Worm (Caenorhabditis elegans) whole organism, young adult: ENCODE results near the gene scl-11.

ENCODE experiments used
- B0035.1 ChIP-seq: sonication (generic microtip); optimal IDR thresholded peaks from 2 replicates; lab custom pipeline; 2016; ENCODE audit warnings: missing genetic modification characterization, mild to moderate bottlenecking, missing compliant biosample characterization, missing genotype, missing genetic modification reagents
- B0336.3 ChIP-seq: fragments of 200-800 bp; sonication (Bioruptor generic); IDR thresholded peaks from 2 replicates; pipeline ENCODE4 v1.3.6; 2022; ENCODE audit warnings: missing genetic modification characterization, missing compliant biosample characterization
- F10E7.11 ChIP-seq: sonication (generic microtip); optimal IDR thresholded peaks from 2 replicates; lab custom pipeline; 2017; ENCODE audit warnings: mild to moderate bottlenecking, missing genetic modification characterization, moderate library complexity, missing compliant biosample characterization
- F22D6.2 ChIP-seq: sonication (generic microtip); optimal IDR thresholded peaks from 2 replicates; lab custom pipeline; 2016; ENCODE audit warnings: mild to moderate bottlenecking, missing genetic modification characterization, missing compliant biosample characterization
- F49E8.2 ChIP-seq: sonication (generic microtip); optimal IDR thresholded peaks from 3 replicates; lab custom pipeline; 2017; ENCODE audit warnings: missing genetic modification characterization, mild to moderate bottlenecking, missing compliant biosample characterization, antibody characterized with exemption, moderate library complexity; ENCODE audit not compliant: insufficient read depth
- F52B5.7 ChIP-seq: sonication (generic microtip); optimal IDR thresholded peaks from 2 replicates; lab custom pipeline; 2016; ENCODE audit warnings: mild to moderate bottlenecking, missing genetic modification characterization, missing compliant biosample characterization
- K11D2.4 ChIP-seq: fragments of 200-800 bp; sonication (Bioruptor generic); IDR thresholded peaks from 2 replicates; pipeline ENCODE4 v1.3.6; 2022; ENCODE audit warnings: missing genetic modification reagents, missing genetic modification characterization, missing compliant biosample characterization
- T07F8.4 ChIP-seq: sonication (generic microtip); optimal IDR thresholded peaks from 2 replicates; lab custom pipeline; 2016; ENCODE audit warnings: mild to moderate bottlenecking, missing genetic modification characterization, moderate library complexity, missing compliant biosample characterization
- T26A5.8 ChIP-seq: sonication (generic microtip); optimal IDR thresholded peaks from 2 replicates; lab custom pipeline; 2016; ENCODE audit warnings: missing genetic modification characterization, missing compliant biosample characterization
- Y53F4B.3 ChIP-seq: fragments of 200-800 bp; sonication (Bioruptor generic); IDR thresholded peaks from 2 replicates; pipeline ENCODE4 v1.3.6; 2022; ENCODE audit warnings: missing genetic modification reagents, missing genetic modification characterization, missing compliant biosample characterization
- Y67H2A.10 ChIP-seq: fragments of 200-800 bp; sonication (Bioruptor generic); conservative IDR thresholded peaks from 2 replicates; pipeline ENCODE4 v1.3.6; 2022; ENCODE audit warnings: missing genetic modification reagents, missing genetic modification characterization, missing compliant biosample characterization
- Y79H2A.3 ChIP-seq: fragments of 200-800 bp; sonication (Bioruptor generic); conservative IDR thresholded peaks from 2 replicates; pipeline ENCODE4 v1.3.6; 2022; ENCODE audit warnings: missing genetic modification reagents, missing genetic modification characterization, missing compliant biosample characterization
- attf-3 ChIP-seq: fragments of 200-800 bp; sonication (Bioruptor generic); conservative IDR thresholded peaks from 2 replicates; pipeline ENCODE4 v1.3.6; 2022; ENCODE audit warnings: missing genetic modification reagents, missing genetic modification characterization, missing compliant biosample characterization
- attf-5 ChIP-seq: fragments of 200-800 bp; sonication (Bioruptor generic); optimal IDR thresholded peaks from 2 replicates; lab custom pipeline; 2018; ENCODE audit warnings: mild to moderate bottlenecking, missing genetic modification characterization, missing compliant biosample characterization
- bed-1 ChIP-seq: fragments of 200-800 bp; sonication (Bioruptor generic); IDR thresholded peaks from 2 replicates; pipeline ENCODE4 v1.3.6; 2022; ENCODE audit warnings: missing genetic modification reagents, missing genetic modification characterization, missing compliant biosample characterization
- cebp-1 ChIP-seq, 2 experiments: fragments of 200-800 bp in 1 of 2; sonication (Bioruptor generic) in 1 of 2; sonication (generic microtip) in 1 of 2; IDR thresholded peaks in 1 of 2; optimal IDR thresholded peaks in 1 of 2; 2 replicates each; pipeline versions ENCODE4 v1.3.6 to Lab custom; 2017 to 2022; ENCODE audit warnings: missing compliant biosample characterization in 2 of 2, missing genetic modification characterization in 2 of 2, mild to moderate bottlenecking in 1 of 2, missing genetic modification reagents in 1 of 2, moderate library complexity in 1 of 2
- ceh-58 ChIP-seq: fragments of 200-800 bp; sonication (Bioruptor generic); IDR thresholded peaks from 2 replicates; pipeline ENCODE4 v1.3.6; 2022; ENCODE audit warnings: missing genetic modification characterization, missing compliant biosample characterization
- ceh-91 ChIP-seq: fragments of 200-800 bp; sonication (Bioruptor generic); IDR thresholded peaks from 2 replicates; pipeline ENCODE4 v1.3.6; 2022; ENCODE audit warnings: missing genetic modification reagents, missing genetic modification characterization, missing compliant biosample characterization
- dpff-1 ChIP-seq: sonication (generic microtip); optimal IDR thresholded peaks from 2 replicates; lab custom pipeline; 2017; ENCODE audit warnings: mild to moderate bottlenecking, missing genetic modification characterization, missing compliant biosample characterization
- dpl-1 ChIP-seq: fragments of 150-350 bp; optimal IDR thresholded peaks from 2 replicates; lab custom pipeline; 2014; ENCODE audit warnings: missing biosample characterization, missing genetic modification reagents, missing genetic modification characterization
- egl-44 ChIP-seq: fragments of 200-800 bp; sonication (Bioruptor generic); IDR thresholded peaks from 2 replicates; pipeline ENCODE4 v1.3.6; 2022; ENCODE audit warnings: missing genetic modification reagents, missing genetic modification characterization, missing compliant biosample characterization
- ets-4 ChIP-seq: fragments of 200-800 bp; sonication (Bioruptor generic); optimal IDR thresholded peaks from 2 replicates; lab custom pipeline; 2018; ENCODE audit warnings: mild to moderate bottlenecking, missing genetic modification characterization, missing compliant biosample characterization
- hlh-12 ChIP-seq: sonication (generic microtip); optimal IDR thresholded peaks from 2 replicates; lab custom pipeline; 2016; ENCODE audit warnings: missing genetic modification characterization, missing compliant biosample characterization
- hlh-26 ChIP-seq: fragments of 200-800 bp; sonication (Bioruptor generic); conservative IDR thresholded peaks from 2 replicates; pipeline ENCODE4 v1.3.6; 2022; ENCODE audit warnings: missing genetic modification reagents, missing genetic modification characterization, missing compliant biosample characterization
- hrde-1 ChIP-seq: sonication (generic microtip); optimal IDR thresholded peaks from 2 replicates; lab custom pipeline; 2016; ENCODE audit warnings: missing genetic modification characterization, mild to moderate bottlenecking, missing compliant biosample characterization, moderate library complexity, missing genotype, missing genetic modification reagents, borderline replicate concordance
- hsf-1 ChIP-seq: fragments of 200-800 bp; sonication (Bioruptor generic); IDR thresholded peaks from 2 replicates; pipeline ENCODE4 v1.3.6; 2022; ENCODE audit warnings: missing genetic modification reagents, missing genetic modification characterization, missing compliant biosample characterization
- let-607 ChIP-seq, 2 experiments: fragments of 200-800 bp in 1 of 2; sonication (Bioruptor generic) in 1 of 2; sonication (generic microtip) in 1 of 2; optimal IDR thresholded peaks; 2 replicates each; lab custom pipeline; 2016 to 2018; ENCODE audit warnings: mild to moderate bottlenecking in 2 of 2, missing compliant biosample characterization in 2 of 2, missing genetic modification characterization in 2 of 2, moderate library complexity in 2 of 2, missing genotype in 1 of 2
- lin-26 ChIP-seq: fragments of 200-800 bp; sonication (Bioruptor generic); IDR thresholded peaks from 2 replicates; pipeline ENCODE4 v1.3.6; 2022; ENCODE audit warnings: missing genetic modification reagents, missing genetic modification characterization, missing compliant biosample characterization
- lin-35 ChIP-seq, 3 experiments: fragments of 150-350 bp in 2 of 3; sonication (generic microtip) in 1 of 3; optimal IDR thresholded peaks; 2 replicates each; lab custom pipeline; 2014 to 2018; ENCODE audit warnings: missing biosample characterization in 3 of 3, missing genetic modification characterization in 3 of 3, missing genetic modification reagents in 3 of 3
- lsl-1 ChIP-seq: fragments of 200-800 bp; sonication (Bioruptor generic); optimal IDR thresholded peaks from 2 replicates; lab custom pipeline; 2018; ENCODE audit warnings: mild to moderate bottlenecking, missing genetic modification characterization, moderate library complexity, missing compliant biosample characterization
- madf-3 ChIP-seq: fragments of 200-800 bp; sonication (Bioruptor generic); IDR thresholded peaks from 2 replicates; pipeline ENCODE4 v1.3.6; 2022; ENCODE audit warnings: missing genetic modification reagents, missing genetic modification characterization, missing compliant biosample characterization
- mel-28 ChIP-seq: sonication (generic microtip); optimal IDR thresholded peaks from 2 replicates; lab custom pipeline; 2016; ENCODE audit warnings: borderline replicate concordance, mild to moderate bottlenecking, missing genetic modification characterization, missing compliant biosample characterization
- nfyb-1 ChIP-seq: fragments of 200-800 bp; sonication (Bioruptor generic); IDR thresholded peaks from 2 replicates; pipeline ENCODE4 v1.3.6; 2022; ENCODE audit warnings: missing genetic modification reagents, missing genetic modification characterization, missing compliant biosample characterization
- pbrm-1 ChIP-seq: fragments of 200-800 bp; sonication (Bioruptor generic); IDR thresholded peaks from 2 replicates; pipeline ENCODE4 v1.3.6; 2022; ENCODE audit warnings: missing genetic modification reagents, missing genetic modification characterization, missing compliant biosample characterization
- rpc-1 ChIP-seq, 2 experiments: fragments of 150-350 bp in 1 of 2; sonication (generic microtip) in 1 of 2; optimal IDR thresholded peaks; 2 replicates each; lab custom pipeline; 2014 to 2018; ENCODE audit warnings: missing biosample characterization in 1 of 2, missing genetic modification characterization in 1 of 2, missing genetic modification reagents in 1 of 2, missing genotype in 1 of 2
- sdz-38 ChIP-seq: sonication (generic microtip); optimal IDR thresholded peaks from 2 replicates; lab custom pipeline; 2016; ENCODE audit warnings: missing genotype, missing genetic modification characterization, missing compliant biosample characterization
- sea-2 ChIP-seq: fragments of 200-800 bp; sonication (Bioruptor generic); IDR thresholded peaks from 2 replicates; pipeline ENCODE4 v1.3.6; 2022; ENCODE audit warnings: missing genetic modification characterization, missing compliant biosample characterization
- snpc-4 ChIP-seq, 5 experiments: fragments of 150-350 bp in 1 of 5; sonication (generic microtip) in 4 of 5; optimal IDR thresholded peaks; 2 replicates each; lab custom pipeline; 2014 to 2018; ENCODE audit warnings: missing genetic modification characterization in 5 of 5, missing biosample characterization in 3 of 5, antibody characterized with exemption in 2 of 5, mild to moderate bottlenecking in 2 of 5, missing compliant biosample characterization in 2 of 5, missing genotype in 2 of 5, moderate library complexity in 2 of 5, missing genetic modification reagents in 1 of 5
- tlf-1 ChIP-seq: fragments of 200-800 bp; sonication (Bioruptor generic); optimal IDR thresholded peaks from 2 replicates; lab custom pipeline; 2018; ENCODE audit warnings: mild to moderate bottlenecking, missing genetic modification characterization, missing compliant biosample characterization
- zfh-2 ChIP-seq: fragments of 200-800 bp; sonication (Bioruptor generic); conservative IDR thresholded peaks from 2 replicates; pipeline ENCODE4 v1.3.6; 2022; ENCODE audit warnings: missing genetic modification reagents, missing genetic modification characterization, missing compliant biosample characterization
- zim-3 ChIP-seq: sonication (generic microtip); optimal IDR thresholded peaks from 2 replicates; lab custom pipeline; 2017; ENCODE audit warnings: mild to moderate bottlenecking, missing genetic modification characterization, moderate library complexity, missing compliant biosample characterization
- ztf-26 ChIP-seq: sonication (generic microtip); optimal IDR thresholded peaks from 2 replicates; lab custom pipeline; 2017; ENCODE audit warnings: missing genetic modification characterization, missing compliant biosample characterization
- ztf-3 ChIP-seq: fragments of 200-800 bp; sonication (Bioruptor generic); optimal IDR thresholded peaks from 2 replicates; lab custom pipeline; 2018; ENCODE audit warnings: mild to moderate bottlenecking, missing genetic modification characterization, missing compliant biosample characterization
- ztf-6 ChIP-seq: fragments of 200-800 bp; sonication (Bioruptor generic); IDR thresholded peaks from 2 replicates; pipeline ENCODE4 v1.3.6; 2022; ENCODE audit warnings: missing genetic modification reagents, missing genetic modification characterization, missing compliant biosample characterization

scl-11 gene

ce11 chrIV:13096778-13097177, 45.6 kb downstream of the scl-11 start (continued):
- TF ChIP-seq F49E8.2 (tag; lab: Kevin White, UChicago) = peak; percentile 86
- no peak for TF ChIP-seq K11D2.4 (GFP tag; lab: Robert Waterston, UW)
- TF ChIP-seq madf-3 = 0 out of 2 replicates have a peak, but pooled peaks have one; percentile 16
- no peak for TF ChIP-seq ztf-3
- no peak for TF ChIP-seq let-607 (tag; optimal IDR thresholded peaks at IDR 0.05; lab: Kevin White, UChicago)
- peak; percentile 2 for TF ChIP-seq B0035.1 (tag; lab: Kevin White, UChicago)
- peak; percentile 27 for TF ChIP-seq lsl-1
- no peak for TF ChIP-seq lin-35 (GFP tag; optimal IDR thresholded peaks at IDR 0.05; lab: Kevin White, UChicago)
- no peak for TF ChIP-seq cebp-1 (GFP tag; IDR thresholded peaks at IDR 0.05; lab: Robert Waterston, UW)
- TF ChIP-seq cebp-1 (tag; optimal IDR thresholded peaks at IDR 0.05; lab: Kevin White, UChicago) = peak; percentile 34
- peak; percentile 35; the same call in 1 of the 2 replicates for TF ChIP-seq attf-3
- TF ChIP-seq hlh-26 = no peak
- TF ChIP-seq lin-26 (GFP tag; lab: Robert Waterston, UW) = peak; percentile 68; the same call in 1 of the 2 replicates
- TF ChIP-seq ceh-91 (GFP tag; lab: Robert Waterston, UW) = 0 out of 2 replicates have a peak, but pooled peaks have one; percentile 8
- TF ChIP-seq snpc-4 (GFP tag; optimal IDR thresholded peaks at IDR 0.05; lab: Kevin White, UChicago) = no peak
- TF ChIP-seq snpc-4 (tag; optimal IDR thresholded peaks at IDR 0.05; lab: Kevin White, UChicago) = peak in 2 of 4 experiments; percentile 47 to 53
- peak; percentile 78; the same call in 1 of the 2 replicates for TF ChIP-seq Y79H2A.3 (GFP tag; lab: Robert Waterston, UW)
- no peak for TF ChIP-seq bed-1 (GFP tag; lab: Robert Waterston, UW)
- TF ChIP-seq, all 124 proteins: peak for 34

ce11 chrIV:13098652-13099051, 47.5 kb downstream of the scl-11 start, which contains the start of the genes dli-1, tin-9.2 and exos-4.1:
Gene dli-1 (minus strand): TSS chrIV:13098792.
Gene tin-9.2 (plus strand): TSS chrIV:13098995.
Gene exos-4.1 (plus strand): TSS chrIV:13098999.
- TF ChIP-seq Y67H2A.10 (GFP tag; lab: Robert Waterston, UW) (no peak), F49E8.2 (tag; lab: Kevin White, UChicago) (peak; percentile 43), ceh-58 (GFP tag; lab: Robert Waterston, UW) (no peak), sdz-38 (no peak), hrde-1 (tag; lab: Kevin White, UChicago) (no peak), ets-4 (GFP tag; lab: Kevin White, UChicago) (no peak), Y79H2A.3 (GFP tag; lab: Robert Waterston, UW) (no peak), attf-5 (GFP tag; lab: Kevin White, UChicago) (peak; percentile 80), tlf-1 (GFP tag; lab: Kevin White, UChicago) (no peak), nfyb-1 (GFP tag; lab: Robert Waterston, UW) (0 out of 2 replicates have a peak, but pooled peaks have one; percentile 36), F10E7.11 (tag; lab: Kevin White, UChicago) (no peak), rpc-1 (optimal IDR thresholded peaks at IDR 0.05; lab: Kevin White, UChicago) (no peak), rpc-1 (tag; optimal IDR thresholded peaks at IDR 0.05; lab: Kevin White, UChicago) (no peak), ztf-6 (GFP tag; lab: Robert Waterston, UW) (no peak), Y53F4B.3 (no peak), hlh-12 (tag; lab: Kevin White, UChicago) (no peak), zfh-2 (GFP tag; lab: Robert Waterston, UW) (no peak), B0336.3 (GFP tag; lab: Robert Waterston, UW) (no peak), F22D6.2 (no peak), lin-35 (GFP tag; optimal IDR thresholded peaks at IDR 0.05; lab: Kevin White, UChicago) (peak in 1 of 3 experiments; percentile 25), T26A5.8 (tag; lab: Kevin White, UChicago) (no peak), ceh-91 (GFP tag; lab: Robert Waterston, UW) (peak; percentile 30; the same call in 1 of the 2 replicates), zim-3 (tag; lab: Kevin White, UChicago) (no peak), cebp-1 (GFP tag; IDR thresholded peaks at IDR 0.05; lab: Robert Waterston, UW) (no peak), cebp-1 (tag; optimal IDR thresholded peaks at IDR 0.05; lab: Kevin White, UChicago) (peak; percentile 77), B0035.1 (tag; lab: Kevin White, UChicago) (no peak), T07F8.4 (tag; lab: Kevin White, UChicago) (no peak), hsf-1 (GFP tag; lab: Robert Waterston, UW) (no peak), egl-44 (GFP tag; lab: Robert Waterston, UW) (no peak), F52B5.7 (no peak), pbrm-1 (GFP tag; lab: Robert Waterston, UW) (peak; percentile 38; the same call in 1 of the 2 replicates), dpl-1 (GFP tag; lab: Kevin White, UChicago) (peak; percentile 58), sea-2 (no peak), mel-28 (tag; lab: Kevin White, UChicago) (no peak), dpff-1 (tag; lab: Kevin White, UChicago) (no peak), ztf-26 (tag; lab: Kevin White, UChicago) (no peak)
